Fruit fly (Drosophila melanogaster): Measurements from ENCODE around the gene CG2924.

DNA sequence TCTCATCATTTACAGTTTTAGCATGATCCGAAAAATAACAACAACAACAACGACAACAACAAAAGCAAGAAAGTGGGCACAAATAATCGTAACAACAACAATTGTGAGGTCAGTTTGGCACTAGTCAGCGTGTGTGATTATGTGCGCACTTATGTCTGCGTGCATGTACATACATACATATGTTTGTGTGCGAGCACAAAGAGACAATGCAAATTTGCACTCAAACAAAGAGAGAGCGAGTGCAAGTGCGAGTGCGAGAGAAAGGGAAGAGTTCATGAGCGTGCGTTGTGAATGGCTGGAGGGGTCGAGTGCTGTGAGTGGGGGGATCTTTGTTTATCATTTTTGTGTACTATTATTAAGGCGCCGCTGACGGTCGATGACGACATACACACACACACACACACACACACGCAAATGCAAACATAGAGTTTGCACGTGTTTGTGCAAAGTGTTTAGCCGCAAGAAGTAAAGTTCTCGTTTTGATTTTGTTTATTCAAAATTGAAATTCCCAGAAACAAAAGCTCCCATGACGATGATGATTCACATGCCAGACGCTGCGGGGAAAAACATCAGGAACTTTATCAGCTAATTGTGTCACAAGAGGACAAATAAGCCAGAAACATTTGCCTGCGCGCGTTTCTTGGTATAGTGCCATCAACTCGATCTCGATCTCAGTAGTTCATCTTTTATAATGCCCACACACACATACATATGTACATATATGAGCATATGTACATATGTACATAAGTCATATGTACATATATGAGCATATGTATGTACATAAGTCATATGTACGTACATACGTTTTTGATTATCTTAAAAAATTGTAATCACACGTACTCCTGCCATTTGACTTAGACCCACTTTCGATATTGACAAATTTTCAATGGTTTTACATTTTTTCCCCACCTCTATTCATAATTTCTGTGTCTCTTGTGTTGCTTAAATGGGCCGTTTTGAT, 24.2 kb upstream of the CG2924 start:
- TF ChIP-seq ftz-f1 (GFP tag; optimal IDR thresholded peaks at IDR 0.05) (no peak), CG10654 (GFP tag; optimal IDR thresholded peaks at IDR 0.05) (no peak), usp (GFP tag; optimal IDR thresholded peaks at IDR 0.05) (no peak), stwl (tag; optimal IDR thresholded peaks at IDR 0.05) (no peak), CG7745 (tag; optimal IDR thresholded peaks at IDR 0.05) (no peak), GATAe (GFP tag; conservative IDR thresholded peaks at IDR 0.05) (no peak), CG30403 (GFP tag; optimal IDR thresholded peaks at IDR 0.05) (no peak), CG6254 (GFP tag; optimal IDR thresholded peaks at IDR 0.05) (peak; percentile 43), CG17361 (GFP tag; IDR thresholded peaks at IDR 0.05) (no peak), HmgZ (tag; optimal IDR thresholded peaks at IDR 0.05) (no peak)

All from whole organism, embryonic.